Fruit fly (Drosophila melanogaster) whole organism: ENCODE measurements around the gene CG32631.

Experiments
- CG8478 ChIP-seq: fragments of >200 bp; optimal IDR thresholded peaks from 2 replicates; lab custom pipeline; 2018; ENCODE audit warnings: inconsistent platforms
- Dll ChIP-seq: fragments of >200 bp; optimal IDR thresholded peaks from 2 replicates; lab custom pipeline; 2017
- pan ChIP-seq: fragments of >200 bp; optimal IDR thresholded peaks from 2 replicates; lab custom pipeline; 2017
- psq ChIP-seq: fragments of >200 bp; optimal IDR thresholded peaks from 2 replicates; lab custom pipeline; 2017
- usp ChIP-seq: fragments of >200 bp; optimal IDR thresholded peaks from 2 replicates; lab custom pipeline; 2017; ENCODE audit warnings: missing biosample characterization, missing genetic modification characterization, mixed read lengths

DNA sequence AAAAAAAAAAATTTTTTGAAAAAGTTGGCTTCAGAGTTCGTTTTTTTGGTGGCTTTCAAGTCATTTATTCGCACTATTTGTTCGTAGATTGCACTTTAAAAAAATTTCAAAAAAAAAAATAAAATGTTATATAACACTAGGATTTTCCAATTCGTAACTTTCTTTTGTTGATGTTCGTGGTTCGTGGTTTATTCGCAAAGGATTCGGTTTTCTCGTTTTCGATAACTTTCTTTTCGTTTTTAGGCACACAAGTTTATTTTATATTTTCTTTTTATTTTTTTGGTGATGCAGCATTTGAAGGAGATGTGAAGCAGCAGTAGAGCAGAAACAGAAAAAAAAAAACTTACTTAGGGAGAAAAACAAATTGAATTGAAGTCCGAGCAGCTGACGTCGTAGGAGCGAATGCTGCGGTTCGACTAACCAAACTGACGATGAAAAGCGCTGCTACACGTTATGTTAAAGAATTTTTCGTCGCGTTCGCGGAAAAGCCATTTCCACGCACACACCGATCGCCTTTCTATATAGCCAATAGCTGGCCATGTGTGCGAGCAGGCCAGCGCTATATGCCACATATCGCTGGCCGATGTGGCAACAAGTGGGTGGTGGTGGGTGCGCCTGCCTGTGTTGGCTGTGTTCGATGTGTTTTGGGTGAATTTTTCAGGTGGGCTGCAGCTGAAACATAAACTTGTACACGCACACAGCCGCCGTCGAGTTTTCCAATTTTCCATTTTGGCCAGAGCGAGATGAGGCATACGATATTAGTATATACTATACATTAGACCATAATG is 46.0 kb downstream of the CG32631 start, which contains the start of gene up:
- TF ChIP-seq psq (lab: Kevin White, UChicago): no peak
- TF ChIP-seq usp: no peak
- no peak for TF ChIP-seq CG8478 (lab: Kevin White, UChicago)
- no peak for TF ChIP-seq Dll (lab: Kevin White, UChicago)
- TF ChIP-seq pan: no peak
